Fruit fly (Drosophila melanogaster) whole organism, prepupa: ENCODE results near the gene Cisd2.

Experiments
- Blimp-1 ChIP-seq: fragments of 200-800 bp; sonication (Bioruptor generic); optimal IDR thresholded peaks from 3 replicates; lab custom pipeline; 2017; ENCODE audit warnings: missing biosample characterization, missing genetic modification characterization, mild to moderate bottlenecking, moderate library complexity, missing genetic modification reagents
- CG10631 ChIP-seq: fragments of 200-800 bp; sonication (Bioruptor generic); optimal IDR thresholded peaks from 2 replicates; lab custom pipeline; 2016; ENCODE audit warnings: missing biosample characterization, missing genetic modification characterization
- CG10669 ChIP-seq: fragments of 200-800 bp; sonication (Bioruptor generic); optimal IDR thresholded peaks from 3 replicates; lab custom pipeline; 2018; ENCODE audit warnings: missing biosample characterization, mild to moderate bottlenecking, missing genetic modification characterization, moderate library complexity
- CG11294 ChIP-seq: fragments of 200-800 bp; sonication (Bioruptor generic); IDR thresholded peaks from 2 replicates; pipeline ENCODE4 v1.3.6; 2022; ENCODE audit warnings: missing biosample characterization, missing genetic modification characterization
- CG11762 ChIP-seq: fragments of 200-800 bp; sonication (Bioruptor generic); optimal IDR thresholded peaks from 3 replicates; lab custom pipeline; 2016; ENCODE audit warnings: missing biosample characterization, missing genetic modification characterization; ENCODE audit not compliant: insufficient read depth
- CG15336 ChIP-seq: fragments of 200-800 bp; sonication (Bioruptor generic); IDR thresholded peaks from 2 replicates; pipeline ENCODE4 v1.3.6; 2022; ENCODE audit warnings: missing biosample characterization, missing genetic modification characterization
- CG1621 ChIP-seq: fragments of 200-800 bp; sonication (Bioruptor generic); optimal IDR thresholded peaks from 3 replicates; lab custom pipeline; 2018; ENCODE audit warnings: missing biosample characterization, mild to moderate bottlenecking, missing genetic modification characterization
- CG16779 ChIP-seq: fragments of 200-800 bp; sonication (Bioruptor generic); optimal IDR thresholded peaks from 3 replicates; lab custom pipeline; 2017; ENCODE audit warnings: missing biosample characterization, mild to moderate bottlenecking, missing genetic modification characterization
- CG3032 ChIP-seq: fragments of 200-800 bp; optimal IDR thresholded peaks from 2 replicates; lab custom pipeline; 2019; ENCODE audit warnings: missing biosample characterization, mild to moderate bottlenecking, missing genetic modification characterization, moderate library complexity
- CG32006 ChIP-seq: fragments of 200-800 bp; sonication (Bioruptor generic); optimal IDR thresholded peaks from 3 replicates; lab custom pipeline; 2017; ENCODE audit warnings: missing biosample characterization, mild to moderate bottlenecking, missing genetic modification characterization
- CG34406 ChIP-seq: fragments of 200-800 bp; sonication (Bioruptor generic); optimal IDR thresholded peaks from 3 replicates; lab custom pipeline; 2016; ENCODE audit warnings: missing biosample characterization, missing genetic modification characterization
- CG4318 ChIP-seq: fragments of 200-800 bp; sonication (Bioruptor generic); optimal IDR thresholded peaks from 3 replicates; lab custom pipeline; 2017; ENCODE audit warnings: missing biosample characterization, mild to moderate bottlenecking, missing genetic modification characterization
- CG6163 ChIP-seq: fragments of 200-800 bp; sonication (Bioruptor generic); IDR thresholded peaks from 3 replicates; pipeline ENCODE4 v1.3.6; 2022; ENCODE audit warnings: missing biosample characterization, missing genetic modification characterization
- CG6792 ChIP-seq: fragments of 200-800 bp; sonication (Bioruptor generic); optimal IDR thresholded peaks from 3 replicates; lab custom pipeline; 2016; ENCODE audit warnings: missing biosample characterization, missing genetic modification characterization
- CG6808 ChIP-seq: fragments of 200-800 bp; sonication (Bioruptor generic); optimal IDR thresholded peaks from 3 replicates; lab custom pipeline; 2017; ENCODE audit warnings: missing biosample characterization, missing genetic modification characterization, mild to moderate bottlenecking, moderate library complexity, missing genetic modification reagents
- CG8119 ChIP-seq: fragments of 200-800 bp; sonication (Bioruptor generic); IDR thresholded peaks from 3 replicates; pipeline ENCODE4 v1.3.6; 2022; ENCODE audit warnings: missing biosample characterization, missing genetic modification characterization
- CG8319 ChIP-seq: fragments of 200-800 bp; sonication (Bioruptor generic); optimal IDR thresholded peaks from 3 replicates; lab custom pipeline; 2016; ENCODE audit warnings: missing biosample characterization, missing genetic modification characterization
- CG9139 ChIP-seq: fragments of 200-800 bp; sonication (Bioruptor generic); optimal IDR thresholded peaks from 3 replicates; lab custom pipeline; 2017; ENCODE audit warnings: missing biosample characterization, mild to moderate bottlenecking, missing genetic modification characterization
- Eip78C ChIP-seq: fragments of 200-800 bp; sonication (Bioruptor generic); peaks from one replicate; lab custom pipeline; 2016; ENCODE audit warnings: missing biosample characterization, missing genetic modification characterization
- Eip93F ChIP-seq: fragments of 200-800 bp; sonication (Bioruptor generic); optimal IDR thresholded peaks from 2 replicates; lab custom pipeline; 2016; ENCODE audit warnings: missing biosample characterization, mild to moderate bottlenecking, missing genetic modification characterization
- Ets21C ChIP-seq: fragments of 200-800 bp; sonication (Bioruptor generic); optimal IDR thresholded peaks from 3 replicates; lab custom pipeline; 2016; ENCODE audit warnings: missing biosample characterization, missing genetic modification characterization
- Ets96B ChIP-seq: fragments of 200-800 bp; optimal IDR thresholded peaks from 2 replicates; lab custom pipeline; 2019; ENCODE audit warnings: missing biosample characterization, mild to moderate bottlenecking, missing genetic modification characterization, moderate library complexity
- Gug ChIP-seq: fragments of 200-800 bp; sonication (Bioruptor generic); IDR thresholded peaks from 2 replicates; pipeline ENCODE4 v1.3.6; 2022; ENCODE audit warnings: missing biosample characterization, missing genetic modification characterization
- Hr38 ChIP-seq: sonication (Bioruptor generic); optimal IDR thresholded peaks from 2 replicates; lab custom pipeline; 2016; ENCODE audit warnings: missing biosample characterization, missing genetic modification characterization
- Hr39 ChIP-seq: fragments of 200-800 bp; sonication (Bioruptor generic); optimal IDR thresholded peaks from 2 replicates; lab custom pipeline; 2016; ENCODE audit warnings: missing biosample characterization, missing genetic modification characterization
- Hr4 ChIP-seq: fragments of 200-800 bp; sonication (Bioruptor generic); optimal IDR thresholded peaks from 3 replicates; lab custom pipeline; 2016; ENCODE audit warnings: missing biosample characterization, missing genetic modification characterization
- Met ChIP-seq: fragments of 200-800 bp; sonication (Bioruptor generic); optimal IDR thresholded peaks from 3 replicates; lab custom pipeline; 2016; ENCODE audit warnings: missing biosample characterization, missing genetic modification characterization
- OdsH ChIP-seq: fragments of 200-800 bp; sonication (Bioruptor generic); optimal IDR thresholded peaks from 3 replicates; lab custom pipeline; 2016; ENCODE audit warnings: missing biosample characterization, missing genetic modification characterization
- Sox14 ChIP-seq: fragments of 200-800 bp; sonication (Bioruptor generic); optimal IDR thresholded peaks from 3 replicates; lab custom pipeline; 2016; ENCODE audit warnings: missing biosample characterization, missing genetic modification characterization
- Sox15 ChIP-seq: fragments of 200-800 bp; sonication (Bioruptor generic); optimal IDR thresholded peaks from 3 replicates; lab custom pipeline; 2016; ENCODE audit warnings: missing biosample characterization, missing genetic modification characterization
- achi ChIP-seq: fragments of 200-800 bp; sonication (Bioruptor generic); optimal IDR thresholded peaks from 3 replicates; lab custom pipeline; 2016; ENCODE audit warnings: missing biosample characterization, missing genetic modification characterization
- acj6 ChIP-seq: fragments of 200-800 bp; sonication (Bioruptor generic); optimal IDR thresholded peaks from 3 replicates; lab custom pipeline; 2016; ENCODE audit warnings: missing biosample characterization, missing genetic modification characterization
- cyc ChIP-seq: fragments of 200-800 bp; sonication (Bioruptor generic); optimal IDR thresholded peaks from 3 replicates; lab custom pipeline; 2016; ENCODE audit warnings: missing biosample characterization, missing genetic modification characterization
- dac ChIP-seq: fragments of 200-800 bp; sonication (Bioruptor generic); optimal IDR thresholded peaks from 2 replicates; lab custom pipeline; 2017; ENCODE audit warnings: missing biosample characterization, mild to moderate bottlenecking, missing genetic modification characterization
- dsx ChIP-seq: fragments of 200-800 bp; optimal IDR thresholded peaks from 3 replicates; lab custom pipeline; 2019; ENCODE audit warnings: missing biosample characterization, mild to moderate bottlenecking, missing genetic modification characterization, moderate library complexity; ENCODE audit not compliant: poor library complexity, severe bottlenecking
- eg ChIP-seq: fragments of 200-800 bp; sonication (Bioruptor generic); IDR thresholded peaks from 3 replicates; pipeline ENCODE4 v1.3.6; 2022; ENCODE audit warnings: missing biosample characterization, missing genetic modification characterization
- esn ChIP-seq: fragments of 200-800 bp; sonication (Bioruptor generic); optimal IDR thresholded peaks from 2 replicates; lab custom pipeline; 2016; ENCODE audit warnings: missing biosample characterization, mild to moderate bottlenecking, missing genetic modification characterization, moderate library complexity
- fd59A ChIP-seq: fragments of 200-800 bp; sonication (Bioruptor generic); optimal IDR thresholded peaks from 2 replicates; lab custom pipeline; 2017; ENCODE audit warnings: missing biosample characterization, mild to moderate bottlenecking, missing genetic modification characterization, missing genetic modification reagents
- fkh ChIP-seq: fragments of 200-800 bp; sonication (Bioruptor generic); optimal IDR thresholded peaks from 3 replicates; lab custom pipeline; 2017; ENCODE audit warnings: missing biosample characterization, mild to moderate bottlenecking, missing genetic modification characterization, moderate library complexity
- lz ChIP-seq: fragments of 200-800 bp; sonication (Bioruptor generic); optimal IDR thresholded peaks from 3 replicates; lab custom pipeline; 2016; ENCODE audit warnings: missing biosample characterization, missing genetic modification characterization
- net ChIP-seq: fragments of 200-800 bp; sonication (Bioruptor generic); optimal IDR thresholded peaks from 3 replicates; lab custom pipeline; 2016; ENCODE audit warnings: missing biosample characterization, missing genetic modification characterization
- pdm3 ChIP-seq: fragments of 200-800 bp; sonication (Bioruptor generic); optimal IDR thresholded peaks from 3 replicates; lab custom pipeline; 2016; ENCODE audit warnings: missing biosample characterization, missing genetic modification characterization
- salr ChIP-seq, 2 experiments: fragments of 200-800 bp; sonication (Bioruptor generic); optimal IDR thresholded peaks; 3 replicates each; lab custom pipeline; 2016 to 2018; ENCODE audit warnings: missing biosample characterization in 2 of 2, missing genetic modification characterization in 2 of 2, mild to moderate bottlenecking in 1 of 2
- ss ChIP-seq, 2 experiments: fragments of 200-800 bp; sonication (Bioruptor generic); optimal IDR thresholded peaks; 2 replicates in 1 of 2; 3 replicates in 1 of 2; lab custom pipeline; 2017 to 2018; ENCODE audit warnings: mild to moderate bottlenecking in 2 of 2, missing biosample characterization in 2 of 2, missing genetic modification characterization in 2 of 2, moderate library complexity in 1 of 2
- svp ChIP-seq: fragments of 200-800 bp; sonication (Bioruptor generic); peaks from one replicate; lab custom pipeline; 2016; ENCODE audit warnings: missing biosample characterization, missing genetic modification characterization
- topi ChIP-seq: fragments of 200-800 bp; sonication (Bioruptor generic); optimal IDR thresholded peaks from 3 replicates; lab custom pipeline; 2016; ENCODE audit warnings: missing biosample characterization, missing genetic modification characterization

Cisd2 gene

DNA sequence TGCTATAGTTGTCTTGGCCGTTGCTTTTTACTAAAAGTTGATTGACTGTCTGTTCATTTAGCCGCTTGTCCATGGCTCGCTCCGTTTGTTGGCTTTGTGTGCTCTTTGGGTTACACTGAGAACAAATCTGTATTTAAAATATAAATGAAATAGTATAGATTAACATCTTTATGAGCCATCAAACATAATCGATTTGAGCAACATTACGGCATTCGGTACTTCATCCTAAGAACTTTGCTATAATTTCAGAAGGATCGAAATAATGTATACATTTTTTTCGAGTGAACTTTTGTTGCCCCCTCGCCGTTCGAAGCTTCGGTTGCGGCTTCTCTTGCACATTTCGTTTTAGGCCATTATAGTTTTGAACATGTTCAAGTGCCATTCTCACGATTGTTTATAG, 15.2 kb downstream of the Cisd2 start (continued):
- TF ChIP-seq svp (GFP tag; lab: Kevin White, UChicago) (peak; percentile 73), CG16779 (tag; lab: Kevin White, UChicago) (peak; percentile 64), Sox14 (peak; percentile 83), Hr39 (peak; percentile 41), achi (GFP tag; lab: Kevin White, UChicago) (peak; percentile 84), CG11762 (GFP tag; lab: Kevin White, UChicago) (peak; percentile 53), eg (GFP tag; lab: Robert Waterston, UW) (peak; percentile 96), Hr38 (GFP tag; lab: Kevin White, UChicago) (no peak), ss (GFP tag; optimal IDR thresholded peaks at IDR 0.05; lab: Kevin White, UChicago) (peak; percentile 48 to 71), Met (GFP tag; lab: Kevin White, UChicago) (peak; percentile 77), cyc (GFP tag; lab: Kevin White, UChicago) (peak; percentile 25), Eip93F (GFP tag; lab: Kevin White, UChicago) (no peak), Sox15 (GFP tag; lab: Kevin White, UChicago) (no peak), salr (GFP tag; optimal IDR thresholded peaks at IDR 0.05; lab: Kevin White, UChicago) (peak; percentile 62 to 75), CG6808 (peak; percentile 73), CG6792 (GFP tag; lab: Kevin White, UChicago) (peak; percentile 48), topi (peak; percentile 69), pdm3 (GFP tag; lab: Kevin White, UChicago) (peak; percentile 81), CG6163 (GFP tag; lab: Robert Waterston, UW) (peak; percentile 93), CG9139 (peak; percentile 59), CG8319 (GFP tag; lab: Kevin White, UChicago) (no peak), fd59A (peak; percentile 76)

DNA sequence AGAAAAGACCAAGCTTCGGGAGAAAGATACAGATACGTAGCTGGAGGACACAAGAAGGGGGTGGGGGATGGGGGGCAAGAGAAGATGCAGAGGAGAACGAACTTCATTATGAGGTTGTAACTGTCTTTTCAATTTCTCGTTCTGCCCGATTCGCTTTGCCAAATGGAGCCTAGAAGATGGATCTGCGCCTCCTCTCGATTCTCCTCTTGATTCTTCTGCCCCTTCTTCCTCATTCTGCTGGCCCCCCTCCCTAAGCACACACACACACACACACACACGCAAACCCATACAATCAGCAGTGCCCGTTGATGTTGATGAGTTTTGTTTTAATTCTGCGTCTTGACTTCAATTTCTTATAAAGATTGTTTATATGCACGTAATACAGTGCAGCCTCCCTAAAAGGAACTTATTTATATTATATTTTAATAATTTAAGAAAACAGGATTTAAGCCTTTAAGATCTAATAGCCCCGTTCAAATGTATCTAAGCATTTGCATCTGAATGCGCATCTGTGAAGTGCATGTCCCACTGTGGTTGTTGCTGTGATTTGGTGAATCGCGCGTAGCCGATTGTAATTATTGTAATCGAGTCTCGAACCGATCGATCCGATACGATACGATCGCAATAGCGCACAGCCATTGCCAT, 16.1 kb downstream of the Cisd2 start:
- peak; percentile 85 for TF ChIP-seq pdm3 (GFP tag; lab: Kevin White, UChicago)
- TF ChIP-seq CG10669 (GFP tag; lab: Kevin White, UChicago), result peak; percentile 94
- peak; percentile 69 for TF ChIP-seq CG8319 (GFP tag; lab: Kevin White, UChicago)
- TF ChIP-seq topi, result peak; percentile 84
- TF ChIP-seq svp (GFP tag; lab: Kevin White, UChicago), result peak; percentile 97
- peak; percentile 78 for TF ChIP-seq cyc (GFP tag; lab: Kevin White, UChicago)
- TF ChIP-seq lz (GFP tag; lab: Kevin White, UChicago), result peak; percentile 79
- TF ChIP-seq achi (GFP tag; lab: Kevin White, UChicago), result peak; percentile 87
- peak; percentile 84 for TF ChIP-seq net (GFP tag; lab: Kevin White, UChicago)
- peak; percentile 91 to 92 for TF ChIP-seq ss (GFP tag; optimal IDR thresholded peaks at IDR 0.05; lab: Kevin White, UChicago)
- peak; percentile 87 for TF ChIP-seq Hr4 (GFP tag; lab: Kevin White, UChicago)
- TF ChIP-seq Gug (GFP tag; lab: Robert Waterston, UW), result peak; percentile 86
- peak; percentile 96 for TF ChIP-seq Eip78C (GFP tag; lab: Kevin White, UChicago)
- TF ChIP-seq CG3032, result peak; percentile 95
- peak; percentile 91 for TF ChIP-seq dsx (GFP tag; lab: Kevin White, UChicago)
- peak; percentile 56 to 88 for TF ChIP-seq salr (GFP tag; optimal IDR thresholded peaks at IDR 0.05; lab: Kevin White, UChicago)
- TF ChIP-seq CG1621 (tag; lab: Kevin White, UChicago), result peak; percentile 89
- TF ChIP-seq acj6, result peak; percentile 89
- TF ChIP-seq CG11294, result peak; percentile 81
- peak; percentile 95 for TF ChIP-seq eg (GFP tag; lab: Robert Waterston, UW)
- peak; percentile 72 for TF ChIP-seq CG11762 (GFP tag; lab: Kevin White, UChicago)
- peak; percentile 88 for TF ChIP-seq CG8119
- peak; percentile 58 for TF ChIP-seq Ets21C (GFP tag; lab: Kevin White, UChicago)
- TF ChIP-seq Hr38 (GFP tag; lab: Kevin White, UChicago), result no peak
- peak; percentile 91 for TF ChIP-seq CG15336
- peak; percentile 79 for TF ChIP-seq CG9139
- peak; percentile 67 for TF ChIP-seq Blimp-1
- TF ChIP-seq CG34406, result peak; percentile 90
- peak; percentile 77 for TF ChIP-seq dac (GFP tag; lab: Kevin White, UChicago)
- peak; percentile 83 for TF ChIP-seq CG4318 (GFP tag; lab: Kevin White, UChicago)
- peak; percentile 92 for TF ChIP-seq CG32006 (GFP tag; lab: Kevin White, UChicago)
- peak; percentile 86 for TF ChIP-seq Met (GFP tag; lab: Kevin White, UChicago)
- TF ChIP-seq Sox15 (GFP tag; lab: Kevin White, UChicago), result peak; percentile 79
- peak; percentile 91 for TF ChIP-seq OdsH
- no peak for TF ChIP-seq fkh (GFP tag; lab: Kevin White, UChicago)
- TF ChIP-seq CG10631 (GFP tag; lab: Kevin White, UChicago), result peak; percentile 90
- peak; percentile 83 for TF ChIP-seq CG6792 (GFP tag; lab: Kevin White, UChicago)
- peak; percentile 81 for TF ChIP-seq CG16779 (tag; lab: Kevin White, UChicago)
- peak; percentile 87 for TF ChIP-seq esn (GFP tag; lab: Kevin White, UChicago)
- TF ChIP-seq Ets96B (tag; lab: Kevin White, UChicago), result peak; percentile 94
